Worm (Caenorhabditis elegans): Measurements from ENCODE around the gene D2085.7.

DNA sequence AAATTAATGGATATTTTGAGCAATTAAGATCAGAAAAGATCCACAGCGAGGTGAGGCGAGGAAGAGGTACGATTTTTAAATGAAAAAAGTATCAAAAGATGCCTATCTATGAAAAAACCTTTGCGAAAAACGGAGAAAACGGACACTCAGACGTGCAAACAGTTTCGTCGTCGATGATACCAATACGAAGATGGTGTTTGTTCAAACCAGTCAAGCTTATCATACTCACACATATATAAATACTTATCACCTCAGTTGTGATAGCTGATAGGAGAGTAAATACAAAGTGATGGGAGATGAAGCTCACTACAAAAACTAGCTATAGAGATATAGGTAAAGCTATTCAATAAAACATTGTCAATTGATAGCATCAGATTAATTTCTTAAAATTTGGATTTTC, 38.6 kb downstream of the D2085.7 start:
- no peak for TF ChIP-seq aly-1 (tag; optimal IDR thresholded peaks at IDR 0.05)
- no peak for TF ChIP-seq pes-1 (GFP tag; IDR thresholded peaks at IDR 0.05)
- no peak for TF ChIP-seq F13C5.2 (tag; optimal IDR thresholded peaks at IDR 0.05)
- TF ChIP-seq ama-1 (optimal IDR thresholded peaks at IDR 0.05), result no peak
- no peak for TF ChIP-seq tbx-11 (GFP tag; IDR thresholded peaks at IDR 0.05)
- TF ChIP-seq hmg-4 (GFP tag; optimal IDR thresholded peaks at IDR 0.05), result no peak
- TF ChIP-seq ceh-13 (GFP tag; optimal IDR thresholded peaks at IDR 0.05), result no peak
- no peak for TF ChIP-seq flt-1 (GFP tag; IDR thresholded peaks at IDR 0.05)
- no peak for TF ChIP-seq scrt-1 (GFP tag; IDR thresholded peaks at IDR 0.05)
- no peak for TF ChIP-seq sea-1 (GFP tag; conservative IDR thresholded peaks at IDR 0.05)
- TF ChIP-seq ceh-36 (tag; optimal IDR thresholded peaks at IDR 0.05), result no peak
